Worm (Caenorhabditis elegans) whole organism, L4/young adult: ENCODE measurements around the gene fbxb-47.

Experiments used
- W03F9.2 ChIP-seq: fragments of 150-350 bp; optimal IDR thresholded peaks from 2 replicates; lab custom pipeline; 2014; ENCODE audit warnings: missing biosample characterization, missing genetic modification characterization
- dao-5 ChIP-seq: sonication (generic microtip); optimal IDR thresholded peaks from 2 replicates; lab custom pipeline; 2016; ENCODE audit warnings: missing genotype, missing genetic modification characterization, moderate library complexity, missing compliant biosample characterization
- him-1 ChIP-seq: sonication (generic microtip); optimal IDR thresholded peaks from 2 replicates; lab custom pipeline; 2016; ENCODE audit warnings: missing genotype, missing genetic modification reagents, missing genetic modification characterization, missing compliant biosample characterization

fbxb-47 gene

DNA sequence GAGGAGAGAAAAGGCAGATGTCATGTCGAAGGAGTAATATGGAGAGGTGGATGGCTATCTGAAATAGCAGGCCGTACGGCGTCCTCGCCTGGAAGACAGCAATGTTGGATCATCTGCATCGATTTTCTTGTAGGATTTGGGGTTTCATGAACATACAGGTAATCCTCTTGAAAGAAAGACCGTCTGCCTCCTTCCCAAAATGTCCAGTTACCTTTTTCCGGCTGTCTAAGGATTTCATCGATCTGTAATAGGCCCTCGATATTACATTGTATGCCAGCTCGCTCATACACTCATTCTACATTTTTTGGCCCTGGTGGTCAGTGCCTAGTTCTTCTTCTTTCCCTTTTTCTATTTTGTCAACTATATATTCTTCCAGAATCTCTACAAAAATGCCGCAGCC, 19.1 kb upstream of the fbxb-47 start, which contains the start of the genes fbxb-5 and btb-8:
fbxb-5 (minus strand) TSS at position 101 of the 400 bp plus-strand sequence.
btb-8 (plus strand) TSS at position 377 of the 400 bp plus-strand sequence.
- no peak for TF ChIP-seq him-1
- TF ChIP-seq W03F9.2 (tag; lab: Kevin White, UChicago) = no peak
- TF ChIP-seq dao-5 (tag; lab: Kevin White, UChicago) = no peak

DNA sequence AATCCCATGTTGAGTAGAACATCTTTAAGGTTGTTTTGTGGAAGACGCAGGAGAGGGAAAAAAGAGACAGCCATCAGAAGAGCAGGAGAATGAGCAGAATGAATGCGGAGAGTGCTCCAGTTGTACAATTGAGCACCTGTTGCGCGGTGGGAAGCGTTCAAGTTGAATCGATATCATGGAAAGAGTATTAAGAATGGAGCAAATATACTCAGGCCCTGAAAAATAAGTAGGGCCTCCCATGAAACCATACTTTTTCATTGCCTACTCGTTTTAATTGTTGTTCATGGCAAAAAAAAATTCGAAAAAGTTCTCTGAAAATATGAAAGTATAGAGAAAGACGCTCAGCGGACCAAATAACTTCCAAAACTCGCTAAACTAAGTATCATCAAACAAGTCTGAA, 15.9 kb upstream of the fbxb-47 start, which contains the start of gene fbxb-48:
fbxb-48 (minus strand) TSS at position 101 of the 400 bp plus-strand sequence.
- no peak for TF ChIP-seq him-1
- TF ChIP-seq dao-5 (tag; lab: Kevin White, UChicago) = no peak
- TF ChIP-seq W03F9.2 (tag; lab: Kevin White, UChicago) = no peak

DNA sequence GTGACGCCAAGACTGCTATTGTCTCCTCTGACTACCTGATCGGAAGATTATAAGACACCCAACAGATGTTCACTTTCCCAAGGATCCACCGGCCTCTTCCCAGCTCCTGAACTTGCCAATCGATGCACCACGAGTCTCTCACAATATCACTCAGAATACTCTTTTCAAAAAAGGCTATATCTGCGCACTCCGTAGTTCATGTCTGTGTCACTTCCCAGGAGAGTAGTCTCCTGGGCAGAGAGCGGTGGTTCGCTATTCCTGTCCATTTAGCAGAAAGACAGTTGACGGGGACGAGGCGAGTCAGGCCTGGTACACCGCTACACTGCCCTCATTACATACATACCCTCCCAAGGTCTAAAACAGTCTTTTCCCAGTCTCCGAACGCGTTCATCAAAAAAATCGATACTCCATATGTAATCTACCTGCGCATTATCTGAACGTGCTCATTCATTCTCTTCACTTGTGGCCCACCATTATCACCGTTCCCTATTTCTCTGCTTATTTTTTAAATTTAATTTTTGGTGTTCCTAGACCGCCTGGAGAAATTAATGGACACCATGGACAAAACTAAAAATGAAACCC, 11.6 kb upstream of the fbxb-47 start, which contains the start of gene btb-6:
btb-6 (plus strand) TSS at position 532 of the 582 bp plus-strand sequence.
- TF ChIP-seq him-1 (no peak), W03F9.2 (tag; lab: Kevin White, UChicago) (no peak), dao-5 (tag; lab: Kevin White, UChicago) (no peak)

DNA sequence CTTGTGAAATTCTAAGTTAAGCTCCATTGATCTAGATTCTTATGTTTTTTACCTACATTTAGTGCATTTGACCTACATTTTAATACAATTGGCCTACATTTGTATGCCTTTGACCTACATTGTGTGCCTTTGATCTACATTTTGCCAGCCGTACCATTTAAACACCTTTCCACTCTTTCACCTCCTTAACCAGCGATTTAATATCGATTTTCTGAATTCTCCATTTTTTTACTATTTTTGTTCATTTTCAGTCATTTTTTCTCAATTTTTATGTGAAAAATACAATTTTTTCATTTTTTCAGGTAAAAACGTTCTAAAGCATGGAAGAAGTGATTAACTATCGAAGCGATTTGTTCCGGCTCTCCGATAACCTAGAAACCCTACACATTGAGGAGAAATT, 9.7 kb upstream of the fbxb-47 start, which contains the start of gene btb-7:
btb-7 (plus strand) TSS at position 301 of the 400 bp plus-strand sequence.
- TF ChIP-seq him-1 = no peak

DNA sequence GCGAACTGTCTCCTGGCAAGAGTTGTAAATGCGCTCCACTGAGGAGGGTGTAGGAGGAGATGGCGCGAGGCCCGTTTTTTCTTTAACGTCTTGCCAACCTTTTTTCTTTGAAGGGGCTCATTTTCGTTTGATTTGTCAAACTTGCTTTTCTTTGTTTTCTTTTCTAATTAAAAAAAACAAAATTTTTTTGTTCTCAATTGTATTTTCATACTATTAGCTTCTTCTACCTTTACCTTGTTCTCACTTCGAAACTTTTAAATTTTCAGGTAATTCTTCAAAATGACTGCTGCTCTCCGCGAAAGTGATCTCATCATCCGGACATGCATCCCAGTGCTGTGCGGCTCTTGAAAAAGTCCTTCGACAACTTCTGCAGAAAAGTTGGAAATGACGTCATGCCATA, 6.7 kb upstream of the fbxb-47 start, which contains the start of gene fbxa-184:
fbxa-184 (plus strand) TSS at position 301 of the 400 bp plus-strand sequence.
- no peak for TF ChIP-seq dao-5 (tag; lab: Kevin White, UChicago)
- TF ChIP-seq him-1 = no peak
- TF ChIP-seq W03F9.2 (tag; lab: Kevin White, UChicago) = no peak

DNA sequence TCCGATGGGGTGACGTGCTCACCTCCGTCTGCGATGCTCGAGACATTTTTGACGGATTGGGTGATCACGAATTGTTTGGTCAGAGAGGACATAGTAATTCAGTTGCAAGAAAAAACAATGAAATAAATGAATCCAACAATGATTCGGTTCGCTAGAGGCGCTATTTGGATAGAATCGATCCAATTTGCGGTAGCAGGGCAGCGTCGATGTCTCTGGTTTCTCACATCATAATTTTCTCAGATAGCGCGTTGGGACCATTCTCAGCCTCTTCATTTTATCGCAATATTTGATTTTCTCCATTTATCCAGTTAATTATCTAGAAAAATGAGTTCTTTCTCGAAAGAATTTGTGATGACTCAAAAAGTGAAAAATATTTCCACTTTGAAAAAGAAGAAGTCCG, 3.1 kb upstream of the fbxb-47 start, which contains the start of gene sdz-18:
sdz-18 (minus strand) TSS at position 101 of the 400 bp plus-strand sequence.
- TF ChIP-seq dao-5 (tag; lab: Kevin White, UChicago) (no peak), him-1 (no peak), W03F9.2 (tag; lab: Kevin White, UChicago) (no peak)

DNA sequence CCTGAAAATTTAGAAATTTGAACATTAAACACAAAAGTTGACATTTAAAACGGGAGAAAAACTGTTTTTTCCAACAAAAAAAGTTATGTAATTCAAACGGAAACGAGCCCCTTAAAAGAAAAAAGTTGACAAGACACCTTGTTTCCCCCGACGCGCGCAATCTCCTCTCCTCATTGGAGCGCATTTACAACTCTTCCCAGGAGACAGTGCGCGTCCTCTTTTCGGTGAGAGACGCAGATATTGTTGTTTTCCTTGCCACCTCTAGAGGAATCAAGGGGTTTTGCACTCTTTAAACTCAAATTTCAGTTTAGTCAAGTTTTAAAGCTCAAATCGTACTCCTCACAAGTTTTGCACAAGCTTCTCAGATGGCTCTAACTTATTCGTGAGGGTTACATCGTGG, 7.4 kb downstream of the fbxb-47 start, which contains the start of gene F58E1.13:
F58E1.13 (minus strand) TSS at position 12 of the 400 bp plus-strand sequence.
- no peak for TF ChIP-seq dao-5 (tag; lab: Kevin White, UChicago)
- TF ChIP-seq W03F9.2 (tag; lab: Kevin White, UChicago) = no peak
- no peak for TF ChIP-seq him-1

DNA sequence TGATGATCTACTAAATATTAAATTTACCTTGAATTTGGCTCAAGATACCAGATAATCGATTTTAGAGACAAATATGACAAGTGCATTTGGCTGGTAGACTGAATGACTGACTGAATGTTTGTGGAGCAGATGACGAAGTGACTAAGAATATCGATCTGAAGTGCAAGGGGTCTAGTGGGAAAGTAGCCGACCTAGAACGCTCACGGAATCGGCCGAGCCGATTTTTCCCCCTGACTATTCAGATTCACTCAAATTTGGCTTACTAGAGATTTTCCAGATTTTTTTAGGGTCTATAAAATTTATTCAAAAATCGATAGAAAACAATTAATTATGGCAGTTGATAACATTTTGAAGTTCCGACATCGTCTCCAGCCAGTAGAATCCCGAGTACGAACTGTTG, 8.7 kb downstream of the fbxb-47 start, which contains the start of gene fbxc-26:
fbxc-26 (minus strand) TSS at position 101 of the 400 bp plus-strand sequence.
- TF ChIP-seq W03F9.2 (tag; lab: Kevin White, UChicago) (no peak), dao-5 (tag; lab: Kevin White, UChicago) (no peak), him-1 (no peak)

DNA sequence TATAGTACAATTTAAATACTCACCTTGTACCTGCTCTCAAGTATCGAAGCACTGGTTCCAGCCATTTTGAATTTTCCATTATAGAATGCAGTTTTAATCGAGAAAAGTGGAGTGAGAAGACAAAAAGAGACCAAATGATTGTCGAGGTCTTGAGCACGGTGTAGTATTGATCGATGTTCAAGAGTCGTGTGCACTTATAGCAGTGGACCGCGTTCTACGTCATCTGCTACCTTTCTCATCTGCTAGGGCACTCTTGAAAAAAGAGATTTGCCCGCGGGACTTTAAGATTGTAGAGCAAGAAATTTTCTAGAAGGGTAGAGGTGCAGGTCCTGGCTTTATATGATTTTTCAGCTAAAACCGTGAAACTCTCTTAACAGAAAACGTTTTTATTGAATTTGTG, 10.4 kb downstream of the fbxb-47 start, which contains the start of gene fbxc-21:
fbxc-21 (minus strand) TSS at position 101 of the 400 bp plus-strand sequence.
- TF ChIP-seq him-1 (no peak), W03F9.2 (tag; lab: Kevin White, UChicago) (no peak), dao-5 (tag; lab: Kevin White, UChicago) (no peak)

DNA sequence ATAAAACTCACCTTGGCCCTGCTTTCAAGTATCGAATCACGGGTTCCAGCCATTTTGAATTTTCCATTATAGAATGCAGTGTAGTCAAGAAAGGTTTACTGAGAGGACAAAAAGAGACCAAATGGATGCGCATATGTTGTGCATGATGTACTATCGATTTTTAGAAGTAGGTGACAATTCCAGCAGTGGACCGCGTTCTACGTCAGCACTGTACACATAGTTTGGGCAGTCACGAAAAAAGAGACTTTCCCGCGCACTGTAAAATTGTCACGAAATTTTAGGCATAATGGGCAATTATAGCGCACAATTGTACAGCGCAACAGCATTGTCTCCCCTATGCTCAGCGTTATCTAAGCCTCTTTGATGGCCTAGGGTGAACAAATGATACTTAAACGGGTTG, 12.3 kb downstream of the fbxb-47 start, which contains the start of gene fbxc-22:
fbxc-22 (minus strand) TSS at position 101 of the 400 bp plus-strand sequence.
- TF ChIP-seq dao-5 (tag; lab: Kevin White, UChicago) (no peak), him-1 (no peak), W03F9.2 (tag; lab: Kevin White, UChicago) (no peak)

DNA sequence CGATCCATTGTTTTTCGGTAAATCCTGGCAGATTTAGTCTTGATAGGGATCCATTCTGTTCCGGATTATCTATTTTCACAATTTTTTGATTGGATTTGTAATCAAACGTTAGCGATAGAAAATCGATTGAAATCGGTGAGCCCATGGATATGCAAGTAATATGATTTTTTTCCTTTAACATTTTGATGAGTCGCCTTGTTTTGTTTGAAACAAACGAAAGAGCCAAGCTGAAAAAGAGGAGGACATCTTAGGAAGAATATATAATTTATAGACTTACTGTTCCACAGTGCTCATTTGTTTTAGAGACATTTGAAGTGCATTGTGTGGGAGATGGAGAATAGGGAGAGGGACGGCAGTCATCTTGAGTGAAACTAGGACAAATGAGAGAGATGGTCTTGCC, 14.4 kb downstream of the fbxb-47 start, which contains the start of the genes fbxb-18 and fbxb-19:
fbxb-18 (minus strand) TSS at position 101 of the 400 bp plus-strand sequence.
fbxb-19 (minus strand) TSS at position 369 of the 400 bp plus-strand sequence.
- TF ChIP-seq W03F9.2 (tag; lab: Kevin White, UChicago) (no peak), dao-5 (tag; lab: Kevin White, UChicago) (no peak), him-1 (no peak)

DNA sequence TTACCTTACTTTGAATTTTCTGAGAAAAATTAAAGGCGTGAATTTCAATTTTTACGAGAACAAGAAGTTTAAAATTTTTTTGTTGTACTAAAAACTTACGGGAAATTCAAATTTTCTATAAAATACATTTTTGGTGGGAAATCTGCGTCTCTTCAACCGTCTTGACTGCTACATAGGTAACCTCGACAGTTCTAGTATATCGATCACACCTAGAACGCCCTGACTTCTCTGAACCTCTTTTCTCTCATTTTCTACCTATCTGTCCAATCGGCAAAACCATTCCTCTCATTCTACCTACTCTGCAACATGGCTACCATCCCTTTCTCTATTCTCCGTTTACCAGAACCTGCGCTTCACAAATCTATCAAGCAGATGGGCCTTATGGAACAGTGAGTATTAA, 19.5 kb downstream of the fbxb-47 start, which contains the start of gene fbxb-25:
fbxb-25 (plus strand) TSS at position 301 of the 400 bp plus-strand sequence.
- TF ChIP-seq dao-5 (tag; lab: Kevin White, UChicago) (no peak), him-1 (no peak), W03F9.2 (tag; lab: Kevin White, UChicago) (no peak)

DNA sequence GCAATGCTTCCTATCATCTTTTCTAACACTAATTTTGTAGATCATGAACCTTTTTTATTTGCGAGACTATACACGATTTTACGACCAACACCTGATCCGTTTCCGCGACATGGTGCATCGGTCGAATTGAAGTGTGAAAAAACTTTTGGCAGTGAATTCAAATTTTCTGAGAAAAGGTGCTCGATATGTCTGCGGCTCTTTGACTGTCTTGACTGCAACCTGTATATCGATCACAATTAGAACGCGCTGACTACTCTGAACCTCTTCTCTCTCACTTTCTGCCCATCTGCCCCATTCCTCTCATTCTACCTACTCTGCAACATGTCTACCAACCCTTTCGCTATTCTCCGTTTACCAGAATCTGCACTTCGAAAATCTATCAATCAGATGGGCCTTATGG, 21.0 kb downstream of the fbxb-47 start, which contains the start of gene fbxb-26:
fbxb-26 (plus strand) TSS at position 301 of the 400 bp plus-strand sequence.
- TF ChIP-seq W03F9.2 (tag; lab: Kevin White, UChicago) (no peak), dao-5 (tag; lab: Kevin White, UChicago) (no peak), him-1 (no peak)

DNA sequence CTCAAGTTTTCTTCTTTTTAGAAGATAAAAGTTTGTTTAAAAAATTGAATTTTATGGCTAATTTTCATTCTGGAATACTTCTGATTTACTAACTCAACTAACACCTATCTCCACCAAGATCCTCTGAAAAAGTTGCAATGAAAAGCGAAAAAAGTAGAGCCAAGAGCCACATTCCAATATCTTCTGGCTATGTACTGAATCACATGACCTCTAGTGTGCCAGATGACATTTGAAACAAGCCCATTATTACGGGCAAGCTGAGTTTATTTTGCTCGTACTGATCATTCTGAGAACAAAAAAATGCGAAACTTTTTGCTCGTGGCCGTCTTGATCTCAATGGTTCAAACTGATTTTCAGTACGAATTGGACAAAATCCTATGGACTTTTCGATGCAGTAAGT, 24.2 kb downstream of the fbxb-47 start, which contains the start of gene irld-36:
irld-36 (plus strand) TSS at position 301 of the 400 bp plus-strand sequence.
- TF ChIP-seq W03F9.2 (tag; lab: Kevin White, UChicago) = no peak
- TF ChIP-seq him-1 = no peak
- TF ChIP-seq dao-5 (tag; lab: Kevin White, UChicago) = no peak
